Fruit fly (Drosophila melanogaster): ENCODE results near the gene gny.
A peak's percentile ranks its signal among the peaks of the same experiment; 100 is the strongest.

gny gene

dm6 chr2L:10356508-10356907, 23.4 kb upstream of the gny start, which contains the start of the genes CtsL4 and ClpP (continued):
- TF ChIP-seq CG15514 (GFP tag; optimal IDR thresholded peaks at IDR 0.05) (peak; percentile 53), D19A (tag; optimal IDR thresholded peaks at IDR 0.05) (peak; percentile 74), HLH54F (GFP tag; optimal IDR thresholded peaks at IDR 0.05) (peak; percentile 34), lilli (GFP tag; optimal IDR thresholded peaks at IDR 0.05) (peak; percentile 60), CG2712 (tag; optimal IDR thresholded peaks at IDR 0.05) (peak; percentile 55), Optix (GFP tag; IDR thresholded peaks at IDR 0.05) (peak; percentile 28; the same call in 1 of the 3 replicates), CoRest (tag; optimal IDR thresholded peaks at IDR 0.05) (peak; percentile 75), D (optimal IDR thresholded peaks at IDR 0.05) (no peak), D (GFP tag; optimal IDR thresholded peaks at IDR 0.05) (peak; percentile 35), wek (GFP tag; optimal IDR thresholded peaks at IDR 0.05) (peak; percentile 97), fu2 (GFP tag; optimal IDR thresholded peaks at IDR 0.05) (peak; percentile 8), CG17829 (tag; optimal IDR thresholded peaks at IDR 0.05) (peak; percentile 66), Sry-δ (GFP tag; optimal IDR thresholded peaks at IDR 0.05) (peak; percentile 43), bigmax (GFP tag; optimal IDR thresholded peaks at IDR 0.05) (peak; percentile 12), Nf-YB (GFP tag; optimal IDR thresholded peaks at IDR 0.05) (peak; percentile 51), Chrac-16 (GFP tag; optimal IDR thresholded peaks at IDR 0.05) (peak; percentile 52), CG7271 (tag; optimal IDR thresholded peaks at IDR 0.05) (peak; percentile 8), CG12219 (GFP tag; optimal IDR thresholded peaks at IDR 0.05) (no peak), nerfin-1 (tag; optimal IDR thresholded peaks at IDR 0.05) (peak; percentile 56), CG6689 (GFP tag; IDR thresholded peaks at IDR 0.05) (0 out of 2 replicates have a peak, but pooled peaks have one; percentile 21), trh (GFP tag; optimal IDR thresholded peaks at IDR 0.05) (no peak), CG9437 (GFP tag; optimal IDR thresholded peaks at IDR 0.05) (peak; percentile 36), CG1024 (GFP tag; IDR thresholded peaks at IDR 0.05) (peak; percentile 95), E2f2 (GFP tag; IDR thresholded peaks at IDR 0.05) (no peak), Fer2 (tag; optimal IDR thresholded peaks at IDR 0.05) (no peak), dmrt11E (tag; optimal IDR thresholded peaks at IDR 0.05) (peak; percentile 48), MBD-R2 (GFP tag; IDR thresholded peaks at IDR 0.05) (peak; percentile 95), dysf (GFP tag; IDR thresholded peaks at IDR 0.05) (peak; percentile 50; the same call in 2 of the 3 replicates), CG3281 (GFP tag; optimal IDR thresholded peaks at IDR 0.05) (peak; percentile 4), CG34376 (GFP tag; optimal IDR thresholded peaks at IDR 0.05) (peak; percentile 3), Ssrp (tag; optimal IDR thresholded peaks at IDR 0.05) (peak; percentile 8), CG18764 (GFP tag; optimal IDR thresholded peaks at IDR 0.05) (peak; percentile 17), CG12391 (tag; optimal IDR thresholded peaks at IDR 0.05) (peak; percentile 64), fd96Cb (tag; optimal IDR thresholded peaks at IDR 0.05) (peak; percentile 37), Usf (GFP tag; optimal IDR thresholded peaks at IDR 0.05) (no peak), Trl (optimal IDR thresholded peaks at IDR 0.05) (no peak), Trl (GFP tag; optimal IDR thresholded peaks at IDR 0.05) (peak; percentile 8), Dek (tag; optimal IDR thresholded peaks at IDR 0.05) (peak; percentile 33), CG12299 (tag; optimal IDR thresholded peaks at IDR 0.05) (peak; percentile 39), Oli (tag; optimal IDR thresholded peaks at IDR 0.05) (peak; percentile 45), nmo (GFP tag; optimal IDR thresholded peaks at IDR 0.05) (peak; percentile 64), CG17359 (tag; optimal IDR thresholded peaks at IDR 0.05) (peak; percentile 18), CG14441 (GFP tag; IDR thresholded peaks at IDR 0.05) (no peak), shn (GFP tag; optimal IDR thresholded peaks at IDR 0.05) (peak; percentile 35), Ets97D (GFP tag; optimal IDR thresholded peaks at IDR 0.05) (peak; percentile 43), CG4282 (GFP tag; optimal IDR thresholded peaks at IDR 0.05) (peak; percentile 2), Gug (GFP tag; IDR thresholded peaks at IDR 0.05) (peak; percentile 47; the same call in 2 of the 4 replicates), CG4617 (GFP tag; optimal IDR thresholded peaks at IDR 0.05; ENCODE audit: borderline replicate concordance) (peak; percentile 76), CG1603 (tag; optimal IDR thresholded peaks at IDR 0.05) (peak; percentile 100), ind (GFP tag; optimal IDR thresholded peaks at IDR 0.05) (peak; percentile 49), CG4424 (GFP tag; optimal IDR thresholded peaks at IDR 0.05) (peak; percentile 35)
